Fruit fly (Drosophila melanogaster): ENCODE data around the gene ab.
A peak's percentile ranks its signal among the peaks of the same experiment; 100 is the strongest.

Gene ab

DNA sequence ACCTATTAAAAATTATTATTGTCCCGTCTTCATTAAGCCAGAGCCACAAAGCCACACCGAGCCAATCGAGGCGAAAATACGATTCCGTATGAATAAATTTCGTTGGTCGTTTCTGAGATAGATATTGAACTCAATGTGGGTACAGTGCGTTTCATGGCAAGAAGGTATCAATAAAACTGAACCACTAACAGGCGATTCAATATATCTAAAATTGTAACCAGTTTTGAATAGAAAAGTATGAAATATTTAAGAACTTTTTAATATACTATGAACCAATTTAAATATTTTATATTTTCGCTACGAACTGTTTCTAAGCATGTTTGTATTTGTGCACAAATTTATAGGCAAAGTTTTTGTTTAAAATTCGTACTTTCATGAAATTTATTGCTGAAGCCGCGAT lies 11.4 kb upstream of the ab start:
- TF ChIP-seq CG15710 (tag; optimal IDR thresholded peaks at IDR 0.05): no peak
- TF ChIP-seq Snoo (tag; optimal IDR thresholded peaks at IDR 0.05): no peak
- TF ChIP-seq gl (tag; optimal IDR thresholded peaks at IDR 0.05): no peak
- TF ChIP-seq CG10348 (GFP tag; IDR thresholded peaks at IDR 0.05): no peak
- no peak for TF ChIP-seq fd96Ca (GFP tag; IDR thresholded peaks at IDR 0.05)
- no peak for TF ChIP-seq rn (GFP tag; IDR thresholded peaks at IDR 0.05)
- TF ChIP-seq CG34367 (tag; optimal IDR thresholded peaks at IDR 0.05): no peak
- no peak for TF ChIP-seq CG17806 (tag; optimal IDR thresholded peaks at IDR 0.05)
- no peak for TF ChIP-seq CG32121 (GFP tag; IDR thresholded peaks at IDR 0.05)
- TF ChIP-seq CG14655 (GFP tag; optimal IDR thresholded peaks at IDR 0.05): no peak

DNA sequence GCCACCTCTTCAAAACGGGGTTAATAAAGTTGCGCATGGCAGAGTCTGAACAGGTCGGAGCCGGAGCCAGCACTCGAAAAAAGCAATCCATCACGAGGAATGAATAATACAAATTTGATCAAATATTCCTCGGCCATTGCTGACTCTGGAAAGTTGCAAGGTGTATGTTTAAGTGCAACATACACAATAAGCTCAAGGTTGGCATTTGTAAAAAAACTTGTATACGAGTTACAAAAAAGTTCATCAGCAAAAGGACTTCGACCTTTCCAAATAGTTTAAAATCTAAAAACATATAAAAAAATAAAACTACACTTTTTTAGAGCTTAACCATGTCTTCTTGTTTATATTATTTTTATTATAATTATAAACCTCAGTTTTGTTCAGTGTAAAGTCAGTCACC lies 9.7 kb upstream of the ab start:
- peak; percentile 24 for TF ChIP-seq CG9948 (tag; optimal IDR thresholded peaks at IDR 0.05)
- TF ChIP-seq fd96Ca (GFP tag; IDR thresholded peaks at IDR 0.05): no peak
- no peak for TF ChIP-seq CG34367 (tag; optimal IDR thresholded peaks at IDR 0.05)
- peak; percentile 42 for TF ChIP-seq CG8159 (tag; optimal IDR thresholded peaks at IDR 0.05)
- TF ChIP-seq Pif1B (GFP tag; optimal IDR thresholded peaks at IDR 0.05): no peak
- TF ChIP-seq CG15710 (tag; optimal IDR thresholded peaks at IDR 0.05): peak; percentile 13
- no peak for TF ChIP-seq EcR (GFP tag; optimal IDR thresholded peaks at IDR 0.05)
- TF ChIP-seq CG17806 (tag; optimal IDR thresholded peaks at IDR 0.05): peak; percentile 32
- peak; percentile 50 for TF ChIP-seq CG14655 (GFP tag; optimal IDR thresholded peaks at IDR 0.05)
- TF ChIP-seq CG13204 (GFP tag; optimal IDR thresholded peaks at IDR 0.05): no peak
- TF ChIP-seq Ets98B (GFP tag; IDR thresholded peaks at IDR 0.05): no peak
- peak; percentile 15 for TF ChIP-seq CG8301 (tag; optimal IDR thresholded peaks at IDR 0.05)
- TF ChIP-seq Snoo (tag; optimal IDR thresholded peaks at IDR 0.05): no peak
- no peak for TF ChIP-seq CG4496 (GFP tag; IDR thresholded peaks at IDR 0.05)
- no peak for TF ChIP-seq gl (tag; optimal IDR thresholded peaks at IDR 0.05)
- TF ChIP-seq rn (GFP tag; IDR thresholded peaks at IDR 0.05): no peak
- TF ChIP-seq Pif1A (GFP tag; optimal IDR thresholded peaks at IDR 0.05): no peak
- TF ChIP-seq D1 (tag; optimal IDR thresholded peaks at IDR 0.05): no peak
- no peak for TF ChIP-seq CG32121 (GFP tag; IDR thresholded peaks at IDR 0.05)
- no peak for TF ChIP-seq CG10348 (GFP tag; IDR thresholded peaks at IDR 0.05)
- TF ChIP-seq CG12605 (GFP tag; IDR thresholded peaks at IDR 0.05): no peak

DNA sequence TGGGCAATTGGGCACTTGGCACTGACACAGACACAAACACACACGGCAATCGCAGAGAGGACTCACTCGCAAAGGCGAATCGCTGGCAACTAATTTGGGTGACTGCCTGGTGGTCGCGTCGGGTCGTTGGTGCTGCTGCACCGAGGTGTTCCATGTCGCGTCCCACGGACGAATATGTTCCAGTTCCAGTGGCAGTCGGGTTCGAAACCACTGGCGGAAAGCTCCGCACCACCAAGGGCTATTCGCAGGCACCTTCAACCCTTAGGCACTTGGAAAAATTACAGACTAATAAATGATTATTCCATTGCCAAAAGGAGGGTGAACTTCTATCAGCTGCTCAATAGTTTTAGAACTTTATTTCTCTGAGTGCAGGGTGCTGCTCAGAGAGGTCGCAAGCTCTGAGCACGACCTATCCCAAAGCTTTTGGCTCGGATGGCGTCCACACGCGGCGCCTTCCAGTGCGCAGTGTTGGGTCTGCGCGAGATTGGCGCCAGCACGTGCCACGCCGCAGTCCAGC lies 6.9 kb upstream of the ab start, which contains the start of gene Ca-beta:
Gene Ca-beta, minus strand, starts transcription at position 51 of the 517 bp plus-strand sequence.
- TF ChIP-seq CG32121 (GFP tag; IDR thresholded peaks at IDR 0.05) (0 out of 2 replicates have a peak, but pooled peaks have one; percentile 27), Snoo (tag; optimal IDR thresholded peaks at IDR 0.05) (no peak), CG12605 (GFP tag; IDR thresholded peaks at IDR 0.05) (0 out of 2 replicates have a peak, but pooled peaks have one; percentile 15), CG14655 (GFP tag; optimal IDR thresholded peaks at IDR 0.05) (peak; percentile 21), Pif1A (GFP tag; optimal IDR thresholded peaks at IDR 0.05) (peak; percentile 32), CG17806 (tag; optimal IDR thresholded peaks at IDR 0.05) (no peak), Ets98B (GFP tag; IDR thresholded peaks at IDR 0.05) (peak; percentile 18; the same call in 1 of the 2 replicates), fd96Ca (GFP tag; IDR thresholded peaks at IDR 0.05) (peak; percentile 48; the same call in 1 of the 3 replicates)

DNA sequence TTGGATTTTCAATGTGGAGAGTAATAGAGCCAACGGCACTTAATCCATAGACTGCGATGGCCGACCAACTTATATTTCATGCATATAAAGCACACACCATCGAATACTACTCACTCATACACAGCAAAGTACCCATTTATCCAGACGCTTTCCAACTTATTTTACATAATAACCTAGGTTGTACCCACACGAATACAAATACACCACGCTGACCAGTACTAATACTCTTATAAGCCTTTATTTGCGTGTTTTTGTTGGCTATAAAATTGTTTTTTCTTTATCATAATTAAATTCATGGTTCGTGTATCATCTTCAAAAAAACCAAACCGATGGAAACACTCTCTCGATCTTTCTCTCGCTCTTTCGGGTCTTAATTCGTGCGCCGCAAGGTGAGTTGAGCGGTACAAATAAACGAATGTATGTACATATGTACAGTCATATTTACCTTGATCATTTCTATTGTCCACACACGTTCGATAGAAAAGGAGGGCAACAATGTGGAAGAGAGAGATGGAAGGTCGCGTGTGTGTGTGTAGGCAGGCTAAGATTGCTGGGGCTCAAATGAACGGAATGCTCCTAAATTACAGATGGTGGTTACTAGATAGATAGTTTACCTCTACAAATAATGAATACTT lies 3.8 kb upstream of the ab start:
- TF ChIP-seq CG15710 (tag; optimal IDR thresholded peaks at IDR 0.05) (no peak), Pif1A (GFP tag; optimal IDR thresholded peaks at IDR 0.05) (no peak), gl (tag; optimal IDR thresholded peaks at IDR 0.05) (no peak), CG17806 (tag; optimal IDR thresholded peaks at IDR 0.05) (no peak), D1 (tag; optimal IDR thresholded peaks at IDR 0.05) (no peak), CG8159 (tag; optimal IDR thresholded peaks at IDR 0.05) (no peak), CG4496 (GFP tag; IDR thresholded peaks at IDR 0.05) (no peak), CG13204 (GFP tag; optimal IDR thresholded peaks at IDR 0.05) (no peak), EcR (GFP tag; optimal IDR thresholded peaks at IDR 0.05) (no peak), CG34367 (tag; optimal IDR thresholded peaks at IDR 0.05) (no peak), CG14655 (GFP tag; optimal IDR thresholded peaks at IDR 0.05) (no peak), CG8301 (tag; optimal IDR thresholded peaks at IDR 0.05) (no peak), CG9948 (tag; optimal IDR thresholded peaks at IDR 0.05) (no peak), Ets98B (GFP tag; IDR thresholded peaks at IDR 0.05) (no peak)

DNA sequence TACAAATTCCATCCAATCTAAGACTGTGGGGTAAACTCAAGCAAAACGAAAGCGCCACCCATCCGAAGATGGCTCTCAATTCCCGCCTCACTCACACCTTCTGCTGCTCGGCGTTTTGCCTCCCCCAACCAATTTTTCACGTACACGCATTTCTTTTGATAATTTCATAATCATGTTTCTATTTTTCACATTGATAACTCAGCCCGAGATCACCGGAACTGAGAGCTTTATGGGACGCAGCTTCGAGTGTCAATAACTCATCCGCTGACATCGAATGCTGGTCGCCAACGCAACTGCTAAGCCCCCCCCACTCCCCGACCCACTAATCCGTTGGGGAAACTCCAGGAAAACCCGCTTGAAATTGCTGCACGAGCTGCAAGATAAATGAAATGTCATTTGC lies 3.0 kb upstream of the ab start:
- no peak for TF ChIP-seq EcR (GFP tag; optimal IDR thresholded peaks at IDR 0.05)
- TF ChIP-seq CG17806 (tag; optimal IDR thresholded peaks at IDR 0.05): no peak
- TF ChIP-seq CG15710 (tag; optimal IDR thresholded peaks at IDR 0.05): no peak
- no peak for TF ChIP-seq rn (GFP tag; IDR thresholded peaks at IDR 0.05)
- no peak for TF ChIP-seq D1 (tag; optimal IDR thresholded peaks at IDR 0.05)
- TF ChIP-seq CG4496 (GFP tag; IDR thresholded peaks at IDR 0.05): no peak

DNA sequence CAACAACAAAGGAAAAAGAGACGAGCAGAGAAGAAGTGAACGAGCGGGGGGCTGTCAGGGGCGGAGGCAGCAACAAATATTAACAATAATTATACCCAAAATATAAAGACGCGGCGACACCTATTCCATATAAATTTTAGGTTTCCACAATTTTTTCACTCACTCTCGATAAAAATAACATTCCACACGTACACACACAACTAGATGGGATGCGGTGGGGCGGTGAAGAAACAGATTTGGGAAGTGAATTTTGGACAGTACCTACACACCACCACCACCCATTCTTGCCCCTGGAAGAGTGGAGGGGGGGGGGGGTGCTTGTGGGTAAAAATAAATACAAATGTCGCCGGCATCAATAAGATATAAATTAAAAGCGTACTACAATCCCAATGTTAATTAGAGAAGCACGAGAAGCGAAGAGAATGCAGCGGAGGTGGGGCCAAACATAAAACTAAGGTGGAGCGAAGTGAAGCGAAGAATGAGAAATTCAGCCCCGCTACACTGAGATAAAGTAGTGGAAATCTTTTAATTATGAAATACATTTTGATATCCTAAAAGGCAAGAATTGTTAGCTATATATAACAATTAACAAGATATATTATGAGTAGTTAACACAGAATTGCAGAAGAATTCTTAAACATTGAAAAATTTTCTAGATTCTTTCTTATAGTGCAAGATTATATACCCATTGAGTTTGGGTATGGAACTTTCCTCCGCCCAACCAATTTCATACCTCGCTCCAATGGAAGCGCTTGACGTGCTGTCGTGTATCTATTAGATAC lies 1.7 kb upstream of the ab start:
- TF ChIP-seq CG34367 (tag; optimal IDR thresholded peaks at IDR 0.05) (no peak), CG8159 (tag; optimal IDR thresholded peaks at IDR 0.05) (no peak), CG8301 (tag; optimal IDR thresholded peaks at IDR 0.05) (peak; percentile 17), CG14655 (GFP tag; optimal IDR thresholded peaks at IDR 0.05) (peak; percentile 31)

Data from whole organism, pupa.